Worm (Caenorhabditis elegans) whole organism, young adult: Measurements from ENCODE around the gene srh-293.
A peak's percentile ranks its signal among the peaks of the same experiment; 100 is the strongest.

ENCODE experiments used
- B0261.1 ChIP-seq: sonication (generic microtip); optimal IDR thresholded peaks from 2 replicates; lab custom pipeline; 2016; ENCODE audit warnings: mild to moderate bottlenecking, missing genetic modification characterization, moderate library complexity, missing compliant biosample characterization
- F10E7.11 ChIP-seq: sonication (generic microtip); optimal IDR thresholded peaks from 2 replicates; lab custom pipeline; 2017; ENCODE audit warnings: mild to moderate bottlenecking, missing genetic modification characterization, moderate library complexity, missing compliant biosample characterization
- F52B5.7 ChIP-seq: sonication (generic microtip); optimal IDR thresholded peaks from 2 replicates; lab custom pipeline; 2016; ENCODE audit warnings: mild to moderate bottlenecking, missing genetic modification characterization, missing compliant biosample characterization
- F57A8.1 ChIP-seq: fragments of 200-800 bp; sonication (Bioruptor generic); optimal IDR thresholded peaks from 2 replicates; lab custom pipeline; 2018; ENCODE audit warnings: mild to moderate bottlenecking, missing genetic modification characterization, moderate library complexity, missing compliant biosample characterization
- attf-3 ChIP-seq: fragments of 200-800 bp; sonication (Bioruptor generic); conservative IDR thresholded peaks from 2 replicates; pipeline ENCODE4 v1.3.6; 2022; ENCODE audit warnings: missing genetic modification reagents, missing genetic modification characterization, missing compliant biosample characterization
- bed-2 ChIP-seq: fragments of 200-800 bp; sonication (Bioruptor generic); IDR thresholded peaks from 2 replicates; pipeline ENCODE4 v1.3.6; 2022; ENCODE audit warnings: missing genetic modification reagents, missing genetic modification characterization, missing compliant biosample characterization
- ccch-3 ChIP-seq: fragments of 200-800 bp; sonication (Bioruptor generic); optimal IDR thresholded peaks from 2 replicates; lab custom pipeline; 2018; ENCODE audit warnings: mild to moderate bottlenecking, missing genetic modification characterization, missing compliant biosample characterization
- cebp-1 ChIP-seq, 2 experiments: fragments of 200-800 bp in 1 of 2; sonication (Bioruptor generic) in 1 of 2; sonication (generic microtip) in 1 of 2; IDR thresholded peaks in 1 of 2; optimal IDR thresholded peaks in 1 of 2; 2 replicates each; pipeline versions ENCODE4 v1.3.6 to Lab custom; 2017 to 2022; ENCODE audit warnings: missing compliant biosample characterization in 2 of 2, missing genetic modification characterization in 2 of 2, mild to moderate bottlenecking in 1 of 2, missing genetic modification reagents in 1 of 2, moderate library complexity in 1 of 2
- cebp-2 ChIP-seq: fragments of 200-800 bp; sonication (Bioruptor generic); IDR thresholded peaks from 2 replicates; pipeline ENCODE4 v1.3.6; 2022; ENCODE audit warnings: missing genetic modification characterization, missing compliant biosample characterization
- ceh-58 ChIP-seq: fragments of 200-800 bp; sonication (Bioruptor generic); IDR thresholded peaks from 2 replicates; pipeline ENCODE4 v1.3.6; 2022; ENCODE audit warnings: missing genetic modification characterization, missing compliant biosample characterization
- dox-1 ChIP-seq: fragments of 200-800 bp; sonication (Bioruptor generic); IDR thresholded peaks from 2 replicates; pipeline ENCODE4 v1.3.6; 2022; ENCODE audit warnings: missing genetic modification reagents, missing genetic modification characterization, missing compliant biosample characterization
- gei-17 ChIP-seq: fragments of 200-800 bp; sonication (Bioruptor generic); optimal IDR thresholded peaks from 2 replicates; lab custom pipeline; 2018; ENCODE audit warnings: mild to moderate bottlenecking, missing genetic modification characterization, missing compliant biosample characterization
- nhr-80 ChIP-seq: sonication (generic microtip); optimal IDR thresholded peaks from 2 replicates; lab custom pipeline; 2016; ENCODE audit warnings: missing genetic modification characterization, missing compliant biosample characterization
- sdz-38 ChIP-seq: sonication (generic microtip); optimal IDR thresholded peaks from 2 replicates; lab custom pipeline; 2016; ENCODE audit warnings: missing genotype, missing genetic modification characterization, missing compliant biosample characterization
- snpc-4 ChIP-seq, 5 experiments: fragments of 150-350 bp in 1 of 5; sonication (generic microtip) in 4 of 5; optimal IDR thresholded peaks; 2 replicates each; lab custom pipeline; 2014 to 2018; ENCODE audit warnings: missing genetic modification characterization in 5 of 5, missing biosample characterization in 3 of 5, antibody characterized with exemption in 2 of 5, mild to moderate bottlenecking in 2 of 5, missing compliant biosample characterization in 2 of 5, missing genotype in 2 of 5, moderate library complexity in 2 of 5, missing genetic modification reagents in 1 of 5
- somi-1 ChIP-seq: fragments of 200-800 bp; sonication (Bioruptor generic); optimal IDR thresholded peaks from 2 replicates; lab custom pipeline; 2018; ENCODE audit warnings: mild to moderate bottlenecking, missing genetic modification characterization, missing compliant biosample characterization
- sptf-2 ChIP-seq: fragments of 200-800 bp; sonication (Bioruptor generic); optimal IDR thresholded peaks from 2 replicates; lab custom pipeline; 2018; ENCODE audit warnings: mild to moderate bottlenecking, missing genetic modification characterization, missing compliant biosample characterization
- zfh-2 ChIP-seq: fragments of 200-800 bp; sonication (Bioruptor generic); conservative IDR thresholded peaks from 2 replicates; pipeline ENCODE4 v1.3.6; 2022; ENCODE audit warnings: missing genetic modification reagents, missing genetic modification characterization, missing compliant biosample characterization
- ztf-18 ChIP-seq: sonication (generic microtip); optimal IDR thresholded peaks from 2 replicates; lab custom pipeline; 2016; ENCODE audit warnings: missing genotype, mild to moderate bottlenecking, missing genetic modification characterization, missing compliant biosample characterization

srh-293 gene

DNA sequence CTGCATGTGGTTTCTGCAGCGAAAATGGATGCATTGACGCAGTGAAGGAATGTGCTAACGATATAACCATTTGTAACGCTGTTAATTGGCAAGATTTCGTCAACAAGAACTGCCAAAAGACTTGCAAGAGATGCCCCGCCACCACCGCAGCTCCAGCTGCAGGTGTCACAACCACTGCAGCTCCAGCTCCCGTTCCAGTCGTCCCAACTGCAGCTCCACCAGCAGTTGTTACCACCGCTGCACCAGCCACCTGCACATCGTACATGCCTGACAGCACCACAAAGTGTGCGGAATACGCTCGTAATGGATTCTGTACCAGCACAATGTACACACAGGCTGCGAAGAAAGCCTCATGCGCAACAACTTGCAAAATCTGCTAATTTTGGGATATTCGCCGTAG, 46.7 kb downstream of the srh-293 start:
- TF ChIP-seq F57A8.1 (GFP tag; lab: Kevin White, UChicago) (no peak), zfh-2 (GFP tag; lab: Robert Waterston, UW) (peak; percentile 73), F52B5.7 (tag; lab: Kevin White, UChicago) (peak; percentile 17)
- TF ChIP-seq, all 124 proteins: peak for 2

DNA sequence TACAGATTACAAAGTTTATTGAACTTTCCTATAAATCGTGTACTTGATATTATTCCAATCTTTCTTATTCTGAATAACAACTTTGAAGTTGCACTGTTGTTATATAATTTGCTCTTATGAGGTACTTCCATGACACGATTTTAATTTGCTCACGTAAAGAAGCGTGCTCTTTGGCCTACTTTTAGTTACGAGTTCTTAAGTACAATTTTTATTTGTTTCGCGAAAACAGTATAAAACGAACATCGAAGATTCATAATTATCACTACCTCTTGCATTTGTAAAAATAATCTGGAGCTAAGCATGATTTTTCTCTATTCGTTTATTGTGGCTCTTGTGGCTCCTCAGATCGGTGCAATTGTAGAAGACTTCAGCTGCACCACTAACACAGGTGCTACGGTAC, 47.8 kb downstream of the srh-293 start, which contains the start of gene F35E8.7:
F35E8.7 (plus strand) TSS at position 301 of the 400 bp plus-strand sequence.
- no peak for TF ChIP-seq ceh-58 (GFP tag; lab: Robert Waterston, UW)
- TF ChIP-seq B0261.1 (tag; lab: Kevin White, UChicago) = no peak
- TF ChIP-seq sptf-2 (GFP tag; lab: Kevin White, UChicago) = no peak
- no peak for TF ChIP-seq sdz-38 (tag; lab: Kevin White, UChicago)
- no peak for TF ChIP-seq nhr-80
- TF ChIP-seq ccch-3 (GFP tag; lab: Kevin White, UChicago) = no peak
- TF ChIP-seq F10E7.11 (tag; lab: Kevin White, UChicago) = no peak
- TF ChIP-seq cebp-2 (GFP tag; lab: Robert Waterston, UW) = no peak

DNA sequence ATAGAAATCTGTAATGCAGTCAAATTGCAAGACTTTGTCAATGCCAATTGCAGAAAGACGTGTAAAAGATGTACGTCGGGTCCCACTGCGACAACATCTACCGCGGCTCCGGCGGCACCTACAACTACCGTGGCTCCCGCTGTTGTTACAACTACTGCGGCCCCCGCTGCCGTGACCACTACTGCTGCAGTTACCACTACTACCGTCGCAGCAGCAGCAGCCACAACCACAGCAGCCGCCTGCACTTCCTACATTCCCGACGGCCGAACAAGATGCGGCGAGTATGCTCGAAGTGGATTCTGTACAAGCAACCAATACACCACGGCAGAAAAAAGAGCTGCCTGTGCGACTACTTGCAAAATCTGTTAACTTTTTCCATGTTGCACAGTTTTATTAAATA, 48.8 kb downstream of the srh-293 start:
- TF ChIP-seq cebp-2 (GFP tag; lab: Robert Waterston, UW) = 0 out of 2 replicates have a peak, but pooled peaks have one; percentile 67
- no peak for TF ChIP-seq ztf-18
- TF ChIP-seq zfh-2 (GFP tag; lab: Robert Waterston, UW) = peak; percentile 59
- TF ChIP-seq, all 124 proteins: peak for 2

DNA sequence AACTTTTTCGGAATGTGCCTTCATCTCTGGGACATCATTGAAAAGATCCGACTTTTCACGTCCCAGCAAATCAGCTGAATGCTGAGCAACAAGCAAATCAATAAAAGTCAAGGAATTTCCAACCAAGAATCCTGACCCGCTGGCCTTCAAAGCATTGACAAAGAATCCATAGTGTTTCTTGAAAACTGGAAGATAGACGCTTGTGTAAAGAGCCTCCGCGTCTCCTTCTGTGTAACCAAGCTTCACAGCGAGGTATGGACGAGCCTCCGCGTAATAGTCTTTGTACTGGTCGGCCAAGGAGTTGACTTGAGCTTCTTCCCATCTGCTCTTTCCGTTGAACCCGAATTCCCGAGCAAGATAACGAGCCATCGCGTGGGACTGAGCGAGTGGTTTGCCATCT, 49.4 kb downstream of the srh-293 start:
- TF ChIP-seq somi-1 (no peak), B0261.1 (tag; lab: Kevin White, UChicago) (no peak), attf-3 (GFP tag; lab: Robert Waterston, UW) (no peak), bed-2 (GFP tag; lab: Robert Waterston, UW) (no peak), snpc-4 (GFP tag; optimal IDR thresholded peaks at IDR 0.05; lab: Kevin White, UChicago) (no peak), snpc-4 (tag; optimal IDR thresholded peaks at IDR 0.05; lab: Kevin White, UChicago) (no peak), gei-17 (no peak)
- TF ChIP-seq, all 124 proteins: peak for 0

DNA sequence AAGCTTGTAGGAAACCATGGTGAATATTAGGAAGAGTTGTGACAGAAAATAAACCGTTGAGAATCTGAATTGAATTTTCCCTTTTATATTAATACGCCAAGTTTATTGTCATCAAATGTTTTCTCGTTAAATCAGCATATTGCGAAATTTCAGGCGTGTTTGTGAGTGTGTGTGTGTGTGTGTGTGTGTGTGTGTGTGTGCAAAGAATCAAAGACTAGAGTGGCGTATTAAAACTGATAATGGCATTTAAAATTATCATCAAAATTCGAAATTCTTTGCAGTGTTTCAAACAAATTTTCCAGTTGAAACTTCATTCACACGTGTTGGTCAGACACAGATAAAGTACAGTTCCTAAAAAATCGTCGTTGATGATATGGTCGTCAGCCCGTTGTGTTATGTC, 50.0 kb downstream of the srh-293 start, which contains the start of gene gst-38:
gst-38 (minus strand) TSS at position 152 of the 400 bp plus-strand sequence.
- TF ChIP-seq cebp-1 (GFP tag; IDR thresholded peaks at IDR 0.05; lab: Robert Waterston, UW) (peak; percentile 86), cebp-1 (tag; optimal IDR thresholded peaks at IDR 0.05; lab: Kevin White, UChicago) (peak; percentile 93), dox-1 (GFP tag; lab: Robert Waterston, UW) (no peak), nhr-80 (peak; percentile 82)
